Fruit fly (Drosophila melanogaster) whole organism, embryonic: Measurements from ENCODE around the gene CG13949.

Experiments used
- Asciz ChIP-seq: fragments of 200-800 bp; sonication (Bioruptor generic); optimal IDR thresholded peaks from 2 replicates; lab custom pipeline; 2017; ENCODE audit warnings: missing biosample characterization, mild to moderate bottlenecking, missing genetic modification characterization, missing genetic modification reagents
- Atf-2 ChIP-seq: fragments of 200-800 bp; sonication (Bioruptor generic); optimal IDR thresholded peaks from 2 replicates; lab custom pipeline; 2016; ENCODE audit warnings: missing biosample characterization, missing genetic modification characterization
- CG11247 ChIP-seq: fragments of 200-800 bp; sonication (Bioruptor generic); IDR thresholded peaks from 2 replicates; pipeline ENCODE4 v1.3.6; 2022; ENCODE audit warnings: missing biosample characterization, missing genetic modification characterization
- CG11696 ChIP-seq: fragments of 200-800 bp; sonication (Bioruptor generic); IDR thresholded peaks from 2 replicates; pipeline ENCODE4 v1.3.6; 2022; ENCODE audit warnings: missing biosample characterization, missing genetic modification characterization
- CG12659 ChIP-seq: fragments of 200-800 bp; sonication (Bioruptor generic); optimal IDR thresholded peaks from 3 replicates; lab custom pipeline; 2017; ENCODE audit warnings: mild to moderate bottlenecking, missing biosample characterization, missing genetic modification reagents, missing genetic modification characterization
- CG12744 ChIP-seq: fragments of 200-800 bp; sonication (Bioruptor generic); optimal IDR thresholded peaks from 2 replicates; lab custom pipeline; 2016; ENCODE audit warnings: missing biosample characterization, missing genetic modification characterization
- CG12942 ChIP-seq: fragments of 200-800 bp; sonication (Bioruptor generic); optimal IDR thresholded peaks from 3 replicates; lab custom pipeline; 2016; ENCODE audit warnings: missing biosample characterization, missing genetic modification characterization
- CG13894 ChIP-seq: fragments of 200-800 bp; sonication (Bioruptor generic); optimal IDR thresholded peaks from 3 replicates; lab custom pipeline; 2018; ENCODE audit warnings: missing biosample characterization, mild to moderate bottlenecking, missing genetic modification characterization, moderate library complexity
- CG14014 ChIP-seq: fragments of 200-800 bp; sonication (Bioruptor generic); IDR thresholded peaks from 2 replicates; pipeline ENCODE4 v1.3.6; 2022; ENCODE audit warnings: missing biosample characterization, missing genetic modification characterization
- CG2889 ChIP-seq: fragments of 200-800 bp; sonication (Bioruptor generic); IDR thresholded peaks from 3 replicates; pipeline ENCODE4 v1.3.6; 2022; ENCODE audit warnings: missing biosample characterization, missing genetic modification characterization
- CG30431 ChIP-seq: fragments of 200-800 bp; sonication (Bioruptor generic); optimal IDR thresholded peaks from 2 replicates; lab custom pipeline; 2017; ENCODE audit warnings: missing biosample characterization, missing genetic modification characterization
- CG3838 ChIP-seq: fragments of 200-800 bp; sonication (Bioruptor generic); optimal IDR thresholded peaks from 3 replicates; lab custom pipeline; 2016; ENCODE audit warnings: missing biosample characterization, missing genetic modification characterization
- CG3995 ChIP-seq: fragments of 200-800 bp; sonication (Bioruptor generic); optimal IDR thresholded peaks from 3 replicates; lab custom pipeline; 2016; ENCODE audit warnings: missing biosample characterization, missing genetic modification characterization
- CG4820 ChIP-seq: fragments of 200-800 bp; sonication (Bioruptor generic); optimal IDR thresholded peaks from 3 replicates; lab custom pipeline; 2016; ENCODE audit warnings: missing biosample characterization, missing genetic modification characterization
- CG6254 ChIP-seq: fragments of 200-800 bp; sonication (Bioruptor generic); optimal IDR thresholded peaks from 3 replicates; lab custom pipeline; 2017; ENCODE audit warnings: mild to moderate bottlenecking, missing biosample characterization, missing genetic modification reagents, missing genetic modification characterization
- CG7987 ChIP-seq: fragments of 200-800 bp; sonication (Bioruptor generic); optimal IDR thresholded peaks from 2 replicates; lab custom pipeline; 2018; ENCODE audit warnings: missing biosample characterization, mild to moderate bottlenecking, missing genetic modification characterization, moderate library complexity
- CG9609 ChIP-seq: fragments of 200-800 bp; sonication (Bioruptor generic); optimal IDR thresholded peaks from 3 replicates; lab custom pipeline; 2016; ENCODE audit warnings: missing biosample characterization, missing genetic modification characterization
- D19A ChIP-seq: fragments of 200-800 bp; optimal IDR thresholded peaks from 3 replicates; lab custom pipeline; 2019; ENCODE audit warnings: missing biosample characterization, mild to moderate bottlenecking, missing genetic modification characterization, moderate library complexity
- E2f2 ChIP-seq: fragments of 200-800 bp; sonication (Bioruptor generic); IDR thresholded peaks from 2 replicates; pipeline ENCODE4 v1.3.6; 2022; ENCODE audit warnings: missing biosample characterization, missing genetic modification characterization
- Ets65A ChIP-seq: fragments of 200-800 bp; sonication (Bioruptor generic); peaks from one replicate; lab custom pipeline; 2016; ENCODE audit warnings: missing biosample characterization, missing genetic modification characterization
- HLH3B ChIP-seq: fragments of 200-800 bp; sonication (Bioruptor generic); IDR thresholded peaks from 2 replicates; pipeline ENCODE4 v1.3.6; 2022; ENCODE audit warnings: missing biosample characterization, missing genetic modification characterization
- Hmr ChIP-seq: fragments of 200-800 bp; sonication (Bioruptor generic); optimal IDR thresholded peaks from 3 replicates; lab custom pipeline; 2017; ENCODE audit warnings: mild to moderate bottlenecking, missing biosample characterization, missing genetic modification reagents, missing genetic modification characterization
- Kr ChIP-seq: fragments of 200-800 bp; sonication (Bioruptor generic); optimal IDR thresholded peaks from 2 replicates; lab custom pipeline; 2017; ENCODE audit warnings: missing biosample characterization, mild to moderate bottlenecking, missing genetic modification characterization
- Nf-YB ChIP-seq: fragments of 200-800 bp; sonication (Bioruptor generic); optimal IDR thresholded peaks from 3 replicates; lab custom pipeline; 2019; ENCODE audit warnings: missing biosample characterization, mild to moderate bottlenecking, missing genetic modification characterization, moderate library complexity
- Optix ChIP-seq: fragments of 200-800 bp; sonication (Bioruptor generic); IDR thresholded peaks from 3 replicates; pipeline ENCODE4 v1.3.6; 2022; ENCODE audit warnings: missing biosample characterization, missing genetic modification characterization
- Ptx1 ChIP-seq: fragments of 200-800 bp; sonication (Bioruptor generic); IDR thresholded peaks from 2 replicates; pipeline ENCODE4 v1.3.6; 2022; ENCODE audit warnings: missing biosample characterization, missing genetic modification characterization
- Side ChIP-seq: fragments of 200-800 bp; sonication (Bioruptor generic); optimal IDR thresholded peaks from 2 replicates; lab custom pipeline; 2016; ENCODE audit warnings: missing biosample characterization, missing genetic modification characterization
- TFAM ChIP-seq: fragments of 200-800 bp; sonication (Bioruptor generic); optimal IDR thresholded peaks from 2 replicates; lab custom pipeline; 2017; ENCODE audit warnings: missing biosample characterization, missing genetic modification characterization, inconsistent platforms
- aop ChIP-seq: fragments of 200-800 bp; sonication (Bioruptor generic); IDR thresholded peaks from 2 replicates; pipeline ENCODE4 v1.3.6; 2022; ENCODE audit warnings: missing biosample characterization, missing genetic modification characterization
- bbx ChIP-seq: fragments of 200-800 bp; sonication (Bioruptor generic); IDR thresholded peaks from 2 replicates; pipeline ENCODE4 v1.3.6; 2022; ENCODE audit warnings: missing biosample characterization, missing genetic modification characterization; ENCODE audit not compliant: partially characterized antibody
- cato ChIP-seq: fragments of 200-800 bp; sonication (Bioruptor generic); optimal IDR thresholded peaks from 2 replicates; lab custom pipeline; 2016; ENCODE audit warnings: missing biosample characterization, missing genetic modification characterization, borderline replicate concordance
- fd102C ChIP-seq: fragments of 200-800 bp; sonication (Bioruptor generic); optimal IDR thresholded peaks from 2 replicates; lab custom pipeline; 2018; ENCODE audit warnings: missing biosample characterization, mild to moderate bottlenecking, missing genetic modification characterization, moderate library complexity
- gsb ChIP-seq: fragments of 200-800 bp; sonication (Bioruptor generic); IDR thresholded peaks from 2 replicates; pipeline ENCODE4 v1.3.6; 2022; ENCODE audit warnings: missing biosample characterization, missing genetic modification characterization
- gt ChIP-seq: fragments of 200-800 bp; sonication (Bioruptor generic); IDR thresholded peaks from 2 replicates; pipeline ENCODE4 v1.3.6; 2022; ENCODE audit warnings: missing biosample characterization, missing genetic modification characterization
- hbn ChIP-seq: fragments of 200-800 bp; sonication (Bioruptor generic); IDR thresholded peaks from 2 replicates; pipeline ENCODE4 v1.3.6; 2022; ENCODE audit warnings: missing biosample characterization, missing genetic modification characterization; ENCODE audit not compliant: partially characterized antibody
- ken ChIP-seq: fragments of 200-800 bp; sonication (Bioruptor generic); IDR thresholded peaks from 3 replicates; pipeline ENCODE4 v1.3.6; 2022; ENCODE audit warnings: missing biosample characterization, missing genetic modification characterization
- lilli ChIP-seq: fragments of 200-800 bp; sonication (Bioruptor generic); optimal IDR thresholded peaks from 3 replicates; lab custom pipeline; 2016; ENCODE audit warnings: missing biosample characterization, missing genetic modification characterization
- mam ChIP-seq: fragments of 200-800 bp; sonication (Bioruptor generic); optimal IDR thresholded peaks from 3 replicates; lab custom pipeline; 2016; ENCODE audit warnings: missing biosample characterization, missing genetic modification characterization
- mld ChIP-seq: fragments of 200-800 bp; sonication (Bioruptor generic); IDR thresholded peaks from 3 replicates; pipeline ENCODE4 v1.3.6; 2022; ENCODE audit warnings: missing biosample characterization, missing genetic modification characterization; ENCODE audit not compliant: partially characterized antibody
- phol ChIP-seq: fragments of 200-800 bp; sonication (Bioruptor generic); optimal IDR thresholded peaks from 3 replicates; lab custom pipeline; 2018; ENCODE audit warnings: missing biosample characterization, mild to moderate bottlenecking, missing genetic modification characterization, moderate library complexity
- rib ChIP-seq: fragments of 200-800 bp; sonication (Bioruptor generic); IDR thresholded peaks from 2 replicates; pipeline ENCODE4 v1.3.6; 2022; ENCODE audit warnings: missing biosample characterization, missing genetic modification characterization
- run ChIP-seq: fragments of 200-800 bp; sonication (Bioruptor generic); optimal IDR thresholded peaks from 3 replicates; lab custom pipeline; 2018; ENCODE audit warnings: missing biosample characterization, mild to moderate bottlenecking, missing genetic modification characterization
- salm ChIP-seq: fragments of 200-800 bp; sonication (Bioruptor generic); optimal IDR thresholded peaks from 2 replicates; lab custom pipeline; 2018; ENCODE audit warnings: missing biosample characterization, mild to moderate bottlenecking, missing genetic modification characterization
- sc ChIP-seq, 3 experiments: fragments of >200 bp in 2 of 3; fragments of 200-800 bp in 1 of 3; sonication (Bioruptor generic) in 1 of 3; optimal IDR thresholded peaks; 2 replicates in 2 of 3; 3 replicates in 1 of 3; lab custom pipeline; 2017; ENCODE audit warnings: mild to moderate bottlenecking in 1 of 3, missing biosample characterization in 1 of 3, missing genetic modification characterization in 1 of 3, missing genetic modification reagents in 1 of 3
- sens ChIP-seq: fragments of 200-800 bp; sonication (Bioruptor generic); peaks from one replicate; lab custom pipeline; 2016; ENCODE audit warnings: missing biosample characterization, missing genetic modification characterization
- sim ChIP-seq: fragments of 200-800 bp; sonication (Bioruptor generic); IDR thresholded peaks from 2 replicates; pipeline ENCODE4 v1.3.6; 2022; ENCODE audit warnings: missing biosample characterization, missing genetic modification characterization
- sna ChIP-seq: fragments of 200-800 bp; sonication (Bioruptor generic); IDR thresholded peaks from 2 replicates; pipeline ENCODE4 v1.3.6; 2022; ENCODE audit warnings: missing biosample characterization, missing genetic modification characterization; ENCODE audit not compliant: partially characterized antibody
- toy ChIP-seq: fragments of 200-800 bp; sonication (Bioruptor generic); IDR thresholded peaks from 2 replicates; pipeline ENCODE4 v1.3.6; 2022; ENCODE audit warnings: missing biosample characterization, missing genetic modification characterization
- ttk ChIP-seq: fragments of 200-800 bp; sonication (Bioruptor generic); IDR thresholded peaks from 2 replicates; pipeline ENCODE4 v2.1.2; 2022; ENCODE audit warnings: missing biosample characterization, missing genetic modification characterization
- zen2 ChIP-seq: fragments of 200-800 bp; sonication (Bioruptor generic); IDR thresholded peaks from 3 replicates; pipeline ENCODE4 v1.3.6; 2022; ENCODE audit warnings: missing biosample characterization, missing genetic modification characterization; ENCODE audit not compliant: partially characterized antibody

CG13949 gene

DNA sequence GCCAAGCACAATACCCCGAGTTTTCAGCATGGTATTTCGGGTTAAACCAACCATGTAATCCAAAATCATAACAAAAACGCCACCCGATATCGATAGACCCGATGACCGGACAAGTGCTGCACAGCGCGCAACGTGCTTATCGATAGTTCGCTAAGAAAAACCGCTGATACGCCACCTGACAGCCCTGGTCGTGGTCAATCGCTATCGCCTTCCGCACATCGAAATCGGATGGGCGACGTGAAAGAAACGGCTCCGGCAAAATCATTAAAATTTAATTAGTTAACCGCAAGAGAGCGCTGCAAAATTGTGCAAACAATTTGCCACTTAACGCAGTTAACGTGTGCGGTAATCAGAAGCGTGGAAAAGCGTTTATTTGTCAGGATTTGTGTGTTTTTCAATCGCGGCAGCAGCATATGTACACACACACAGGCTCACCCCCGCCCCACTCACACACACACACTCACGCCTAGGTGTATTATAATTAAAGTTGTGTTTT lies 29.3 kb upstream of the CG13949 start, which contains the start of the genes CG3862 and dock (continued):
- TF ChIP-seq CG7987 = peak; percentile 71
- peak; percentile 77 for TF ChIP-seq E2f2
- peak; percentile 99 for TF ChIP-seq bbx
- peak; percentile 18 for TF ChIP-seq CG4820 (GFP tag; lab: Kevin White, UChicago)
- TF ChIP-seq salm (tag; lab: Kevin White, UChicago) = no peak
- no peak for TF ChIP-seq CG3995 (GFP tag; lab: Kevin White, UChicago)
- TF ChIP-seq CG12744 (GFP tag; lab: Kevin White, UChicago) = no peak
- TF ChIP-seq lilli (GFP tag; lab: Kevin White, UChicago) = peak; percentile 65
- peak; percentile 88 for TF ChIP-seq sna (GFP tag; lab: Robert Waterston, UW)
- TF ChIP-seq ken (GFP tag; lab: Robert Waterston, UW) = 0 out of 3 replicates have a peak, but pooled peaks have one; percentile 20
- peak; percentile 26; the same call in 1 of the 2 replicates for TF ChIP-seq HLH3B
- no peak for TF ChIP-seq gt
- peak; percentile 37 for TF ChIP-seq CG13894 (tag; lab: Kevin White, UChicago)
- peak; percentile 35 for TF ChIP-seq Side (GFP tag; lab: Kevin White, UChicago)
- peak; percentile 42 for TF ChIP-seq phol
- TF ChIP-seq CG6254 (GFP tag; lab: Kevin White, UChicago) = no peak
- TF ChIP-seq Nf-YB (GFP tag; lab: Kevin White, UChicago) = peak; percentile 23
- no peak for TF ChIP-seq sim
- TF ChIP-seq Asciz (GFP tag; lab: Kevin White, UChicago) = no peak
- no peak for TF ChIP-seq D19A (tag; lab: Kevin White, UChicago)
- TF ChIP-seq cato = no peak
- no peak for TF ChIP-seq Optix
- peak; percentile 98 for TF ChIP-seq mld
- TF ChIP-seq CG9609 = peak; percentile 4
- TF ChIP-seq fd102C (GFP tag; lab: Kevin White, UChicago) = no peak
- peak; percentile 90 for TF ChIP-seq hbn
- peak; percentile 56; the same call in 1 of the 2 replicates for TF ChIP-seq CG11247 (GFP tag; lab: Robert Waterston, UW)
- no peak for TF ChIP-seq TFAM (GFP tag; lab: Kevin White, UChicago)
- TF ChIP-seq sc (optimal IDR thresholded peaks at IDR 0.05; lab: Kevin White, UChicago) = no peak
- TF ChIP-seq sc (GFP tag; optimal IDR thresholded peaks at IDR 0.05; lab: Kevin White, UChicago) = no peak
- TF ChIP-seq mam (GFP tag; lab: Kevin White, UChicago) = peak; percentile 56
- TF ChIP-seq sens (GFP tag; lab: Kevin White, UChicago) = peak; percentile 91
- peak; percentile 83 for TF ChIP-seq Ets65A (GFP tag; lab: Kevin White, UChicago)
- peak; percentile 71 for TF ChIP-seq Hmr
- TF ChIP-seq toy = no peak
- TF ChIP-seq Atf-2 (GFP tag; lab: Kevin White, UChicago) = peak; percentile 10
- no peak for TF ChIP-seq Kr (GFP tag; lab: Kevin White, UChicago)
- no peak for TF ChIP-seq CG30431
- TF ChIP-seq CG3838 (GFP tag; lab: Kevin White, UChicago) = no peak
- no peak for TF ChIP-seq CG12942 (GFP tag; lab: Kevin White, UChicago)
- peak; percentile 68 for TF ChIP-seq run (tag; lab: Kevin White, UChicago)
- no peak for TF ChIP-seq aop
- TF ChIP-seq Ptx1 = peak; percentile 30; the same call in 1 of the 2 replicates
- 0 out of 2 replicates have a peak, but pooled peaks have one; percentile 29 for TF ChIP-seq CG14014 (GFP tag; lab: Robert Waterston, UW)
- TF ChIP-seq gsb (GFP tag; lab: Robert Waterston, UW) = no peak
- TF ChIP-seq CG2889 = no peak
- peak; percentile 39; the same call in 1 of the 2 replicates for TF ChIP-seq rib (GFP tag; lab: Robert Waterston, UW)
- no peak for TF ChIP-seq CG11696 (GFP tag; lab: Robert Waterston, UW)
- TF ChIP-seq CG12659 (GFP tag; lab: Kevin White, UChicago) = peak; percentile 88
- TF ChIP-seq zen2 (GFP tag; lab: Robert Waterston, UW) = peak; percentile 97
- TF ChIP-seq ttk = no peak
